1 fruit fly cellular context compared by ENCODE assay signal in the genomic region with DNA sequence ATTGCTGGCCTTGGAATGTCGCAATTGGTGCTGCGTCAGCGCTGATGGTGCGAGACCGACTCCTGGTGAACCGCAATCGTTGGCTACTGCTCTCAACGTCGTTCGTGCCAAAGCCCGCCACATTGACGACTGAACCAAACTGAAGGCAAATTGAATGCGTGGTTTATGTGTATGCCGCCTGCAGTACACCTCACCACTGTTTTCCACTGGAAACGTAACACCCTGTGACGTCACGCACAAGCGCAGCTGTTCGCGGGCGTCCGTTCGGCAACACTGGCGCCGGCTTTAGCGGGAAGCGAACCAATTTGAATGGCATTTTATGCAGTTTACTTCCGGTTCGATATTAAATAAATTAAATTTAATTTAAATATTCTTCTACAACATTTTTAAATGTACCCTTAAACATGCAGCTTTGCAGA.
TF ChIP-seq lines count a peak whose summit lies in the region.

Gene Cmpk (minus strand): TSS at position 225 of the 419 bp plus-strand sequence.

TF ChIP-seq in whole organism, embryonic, 481 proteins besides CTCF, POLR2A, EP300 and RAD21 (continued from another document and continues in another):
- TF ChIP-seq nerfin-2 (GFP tag; IDR thresholded peaks at IDR 0.05; lab: Robert Waterston, UW; ENCODE audit: partially characterized antibody) (no peak), CG3163 (GFP tag; optimal IDR thresholded peaks at IDR 0.05; lab: Kevin White, UChicago) (no peak), bigmax (GFP tag; optimal IDR thresholded peaks at IDR 0.05; lab: Kevin White, UChicago) (peak; percentile 62), CG5245 (GFP tag; optimal IDR thresholded peaks at IDR 0.05; lab: Kevin White, UChicago) (peak; percentile 1), Hey (tag; optimal IDR thresholded peaks at IDR 0.05; lab: Kevin White, UChicago) (no peak), odd (GFP tag; optimal IDR thresholded peaks at IDR 0.05; lab: Kevin White, UChicago) (peak; percentile 81), pzg (GFP tag; optimal IDR thresholded peaks at IDR 0.05; lab: Kevin White, UChicago) (peak; percentile 74), gsb (GFP tag; IDR thresholded peaks at IDR 0.05; lab: Robert Waterston, UW) (no peak), MTF-1 (GFP tag; optimal IDR thresholded peaks at IDR 0.05; lab: Kevin White, UChicago; ENCODE audit: borderline replicate concordance) (peak; percentile 86), CG16863 (GFP tag; optimal IDR thresholded peaks at IDR 0.05; lab: Kevin White, UChicago) (peak; percentile 33), CG17361 (GFP tag; IDR thresholded peaks at IDR 0.05; lab: Robert Waterston, UW) (peak; percentile 56; the same call in 1 of the 3 replicates), crc (GFP tag; optimal IDR thresholded peaks at IDR 0.05; lab: Kevin White, UChicago) (peak; percentile 24), Sox100B (GFP tag; optimal IDR thresholded peaks at IDR 0.05; lab: Kevin White, UChicago) (peak; percentile 69), CG12104 (GFP tag; optimal IDR thresholded peaks at IDR 0.05; lab: Kevin White, UChicago) (peak; percentile 44), kah (GFP tag; optimal IDR thresholded peaks at IDR 0.05; lab: Kevin White, UChicago) (peak; percentile 54), E2f1 (GFP tag; IDR thresholded peaks at IDR 0.05; lab: Robert Waterston, UW) (peak; percentile 70), ems (GFP tag; optimal IDR thresholded peaks at IDR 0.05; lab: Kevin White, UChicago) (peak; percentile 16), ERR (GFP tag; optimal IDR thresholded peaks at IDR 0.05; lab: Kevin White, UChicago) (no peak), CG1024 (GFP tag; IDR thresholded peaks at IDR 0.05; lab: Robert Waterston, UW) (peak; percentile 47), CG31365 (tag; optimal IDR thresholded peaks at IDR 0.05; lab: Kevin White, UChicago) (no peak), Ravus (GFP tag; IDR thresholded peaks at IDR 0.05; lab: Robert Waterston, UW) (no peak), trh (GFP tag; optimal IDR thresholded peaks at IDR 0.05; lab: Kevin White, UChicago) (no peak), CG4707 (GFP tag; optimal IDR thresholded peaks at IDR 0.05; lab: Kevin White, UChicago) (peak; percentile 79), Camta (GFP tag; optimal IDR thresholded peaks at IDR 0.05; lab: Kevin White, UChicago) (no peak), Hr39 (optimal IDR thresholded peaks at IDR 0.05; lab: Kevin White, UChicago) (no peak), BtbVII (GFP tag; optimal IDR thresholded peaks at IDR 0.05; lab: Kevin White, UChicago) (peak; percentile 77), CG14441 (GFP tag; IDR thresholded peaks at IDR 0.05; lab: Robert Waterston, UW) (no peak), D19B (GFP tag; optimal IDR thresholded peaks at IDR 0.05; lab: Kevin White, UChicago) (peak; percentile 21), ase (GFP tag; IDR thresholded peaks at IDR 0.05; lab: Robert Waterston, UW) (peak; percentile 43; the same call in 2 of the 3 replicates), gcm2 (GFP tag; optimal IDR thresholded peaks at IDR 0.05; lab: Kevin White, UChicago) (peak; percentile 3), TFAM (GFP tag; optimal IDR thresholded peaks at IDR 0.05; lab: Kevin White, UChicago) (peak; percentile 28), CG6175 (GFP tag; IDR thresholded peaks at IDR 0.05; lab: Robert Waterston, UW) (no peak), Dfd (GFP tag; optimal IDR thresholded peaks at IDR 0.05; lab: Kevin White, UChicago) (no peak), zfh2 (GFP tag; optimal IDR thresholded peaks at IDR 0.05; lab: Kevin White, UChicago) (peak; percentile 68), CG9727 (GFP tag; optimal IDR thresholded peaks at IDR 0.05; lab: Kevin White, UChicago) (peak; percentile 75), HHEX (GFP tag; optimal IDR thresholded peaks at IDR 0.05; lab: Kevin White, UChicago) (peak; percentile 54), D (optimal IDR thresholded peaks at IDR 0.05; lab: Kevin White, UChicago) (no peak), D (GFP tag; optimal IDR thresholded peaks at IDR 0.05; lab: Kevin White, UChicago) (peak; percentile 51), esg (GFP tag; conservative IDR thresholded peaks at IDR 0.05; lab: Robert Waterston, UW) (no peak), ftz-f1 (GFP tag; optimal IDR thresholded peaks at IDR 0.05; lab: Kevin White, UChicago) (peak; percentile 95), CG11456 (GFP tag; IDR thresholded peaks at IDR 0.05; lab: Robert Waterston, UW) (peak; percentile 78), Doc2 (GFP tag; IDR thresholded peaks at IDR 0.05; lab: Robert Waterston, UW) (no peak), Nf-YC (tag; optimal IDR thresholded peaks at IDR 0.05; lab: Kevin White, UChicago) (peak; percentile 57), CG10209 (GFP tag; optimal IDR thresholded peaks at IDR 0.05; lab: Kevin White, UChicago) (peak; percentile 75), CG17912 (GFP tag; optimal IDR thresholded peaks at IDR 0.05; lab: Kevin White, UChicago) (peak; percentile 89), exex (tag; optimal IDR thresholded peaks at IDR 0.05; lab: Kevin White, UChicago) (peak; percentile 37), lilli (GFP tag; optimal IDR thresholded peaks at IDR 0.05; lab: Kevin White, UChicago) (peak; percentile 48), ind (GFP tag; optimal IDR thresholded peaks at IDR 0.05; lab: Kevin White, UChicago) (peak; percentile 47), Lpt (GFP tag; optimal IDR thresholded peaks at IDR 0.05; lab: Kevin White, UChicago) (no peak), lmd (GFP tag; IDR thresholded peaks at IDR 0.05; lab: Robert Waterston, UW) (peak; percentile 37; the same call in 1 of the 2 replicates), zf30C (GFP tag; optimal IDR thresholded peaks at IDR 0.05; lab: Kevin White, UChicago) (no peak), mld (GFP tag; IDR thresholded peaks at IDR 0.05; lab: Robert Waterston, UW; ENCODE audit: partially characterized antibody) (no peak), Nf-YA (GFP tag; IDR thresholded peaks at IDR 0.05; lab: Robert Waterston, UW) (no peak), tio (GFP tag; optimal IDR thresholded peaks at IDR 0.05; lab: Kevin White, UChicago) (no peak), ttk (GFP tag; IDR thresholded peaks at IDR 0.05; lab: Robert Waterston, UW) (no peak), pnt (GFP tag; optimal IDR thresholded peaks at IDR 0.05; lab: Kevin White, UChicago) (no peak), CG3065 (GFP tag; optimal IDR thresholded peaks at IDR 0.05; lab: Kevin White, UChicago) (no peak), tup (GFP tag; optimal IDR thresholded peaks at IDR 0.05; lab: Kevin White, UChicago) (peak; percentile 46), br (optimal IDR thresholded peaks at IDR 0.05; lab: Kevin White, UChicago) (no peak), shn (GFP tag; optimal IDR thresholded peaks at IDR 0.05; lab: Kevin White, UChicago) (peak; percentile 32), Gsc (GFP tag; IDR thresholded peaks at IDR 0.05; lab: Robert Waterston, UW) (no peak), CG4328 (GFP tag; optimal IDR thresholded peaks at IDR 0.05; lab: Kevin White, UChicago) (peak; percentile 80), sens-2 (GFP tag; IDR thresholded peaks at IDR 0.05; lab: Robert Waterston, UW) (no peak), btn (GFP tag; optimal IDR thresholded peaks at IDR 0.05; lab: Kevin White, UChicago) (no peak), CG8944 (GFP tag; optimal IDR thresholded peaks at IDR 0.05; lab: Kevin White, UChicago) (peak; percentile 40), fd96Cb (tag; optimal IDR thresholded peaks at IDR 0.05; lab: Kevin White, UChicago) (no peak), maf-S (GFP tag; optimal IDR thresholded peaks at IDR 0.05; lab: Kevin White, UChicago) (peak; percentile 26), Six4 (GFP tag; optimal IDR thresholded peaks at IDR 0.05; lab: Kevin White, UChicago) (peak; percentile 60), CG8924 (tag; optimal IDR thresholded peaks at IDR 0.05; lab: Kevin White, UChicago) (peak; percentile 43), Asciz (GFP tag; optimal IDR thresholded peaks at IDR 0.05; lab: Kevin White, UChicago) (peak; percentile 68), ara (GFP tag; IDR thresholded peaks at IDR 0.05; lab: Robert Waterston, UW) (peak; percentile 41; the same call in 1 of the 2 replicates), insv (GFP tag; optimal IDR thresholded peaks at IDR 0.05; lab: Kevin White, UChicago) (peak in 1 of 2 experiments; percentile 58), tna (GFP tag; IDR thresholded peaks at IDR 0.05; lab: Robert Waterston, UW; ENCODE audit: partially characterized antibody) (0 out of 2 replicates have a peak, but pooled peaks have one; percentile 28), CG17328 (GFP tag; IDR thresholded peaks at IDR 0.05; lab: Robert Waterston, UW) (peak; percentile 65), run (tag; optimal IDR thresholded peaks at IDR 0.05; lab: Kevin White, UChicago) (no peak), Aef1 (GFP tag; IDR thresholded peaks at IDR 0.05; lab: Robert Waterston, UW) (peak; percentile 12; the same call in 1 of the 3 replicates), CG4424 (GFP tag; optimal IDR thresholded peaks at IDR 0.05; lab: Kevin White, UChicago) (peak; percentile 61), hth (optimal IDR thresholded peaks at IDR 0.05; lab: Kevin White, UChicago) (no peak), Sox102F (GFP tag; optimal IDR thresholded peaks at IDR 0.05; lab: Kevin White, UChicago) (no peak), CG2875 (GFP tag; optimal IDR thresholded peaks at IDR 0.05; lab: Kevin White, UChicago) (peak; percentile 74), tin (GFP tag; optimal IDR thresholded peaks at IDR 0.05; lab: Kevin White, UChicago) (peak; percentile 53), Nf-YB (GFP tag; optimal IDR thresholded peaks at IDR 0.05; lab: Kevin White, UChicago) (peak; percentile 62), CG13624 (GFP tag; optimal IDR thresholded peaks at IDR 0.05; lab: Kevin White, UChicago) (peak; percentile 39), CG43689 (GFP tag; IDR thresholded peaks at IDR 0.05; lab: Robert Waterston, UW) (no peak), Atf6 (GFP tag; IDR thresholded peaks at IDR 0.05; lab: Robert Waterston, UW) (no peak), wek (GFP tag; optimal IDR thresholded peaks at IDR 0.05; lab: Kevin White, UChicago) (peak; percentile 68), Ptx1 (GFP tag; IDR thresholded peaks at IDR 0.05; lab: Robert Waterston, UW) (0 out of 2 replicates have a peak, but pooled peaks have one; percentile 34), Drgx (GFP tag; IDR thresholded peaks at IDR 0.05; lab: Robert Waterston, UW) (no peak), Xbp1 (GFP tag; optimal IDR thresholded peaks at IDR 0.05; lab: Kevin White, UChicago) (peak; percentile 71), bab2 (GFP tag; optimal IDR thresholded peaks at IDR 0.05; lab: Kevin White, UChicago) (peak; percentile 12), CG2199 (GFP tag; IDR thresholded peaks at IDR 0.05; lab: Robert Waterston, UW) (no peak), CG8281 (tag; optimal IDR thresholded peaks at IDR 0.05; lab: Kevin White, UChicago) (peak; percentile 14), eve (GFP tag; optimal IDR thresholded peaks at IDR 0.05; lab: Kevin White, UChicago) (no peak), HmgZ (tag; optimal IDR thresholded peaks at IDR 0.05; lab: Kevin White, UChicago) (peak; percentile 76), Opbp (GFP tag; IDR thresholded peaks at IDR 0.05; lab: Robert Waterston, UW; ENCODE audit: partially characterized antibody) (0 out of 3 replicates have a peak, but pooled peaks have one; percentile 33), dmrt11E (tag; optimal IDR thresholded peaks at IDR 0.05; lab: Kevin White, UChicago) (peak; percentile 47), yki (optimal IDR thresholded peaks at IDR 0.05; lab: Kevin White, UChicago) (no peak), wor (GFP tag; IDR thresholded peaks at IDR 0.05; lab: Robert Waterston, UW) (no peak), ATbp (GFP tag; optimal IDR thresholded peaks at IDR 0.05; lab: Kevin White, UChicago) (peak; percentile 76), ato (GFP tag; IDR thresholded peaks at IDR 0.05; lab: Robert Waterston, UW; ENCODE audit: partially characterized antibody) (peak; percentile 33; the same call in 1 of the 2 replicates), CG9876 (GFP tag; optimal IDR thresholded peaks at IDR 0.05; lab: Kevin White, UChicago) (peak; percentile 3), CkIIα-i1 (GFP tag; IDR thresholded peaks at IDR 0.05; lab: Robert Waterston, UW) (no peak), CG4820 (GFP tag; optimal IDR thresholded peaks at IDR 0.05; lab: Kevin White, UChicago) (peak; percentile 34), CG11093 (GFP tag; IDR thresholded peaks at IDR 0.05; lab: Robert Waterston, UW) (no peak), CG6683 (GFP tag; optimal IDR thresholded peaks at IDR 0.05; lab: Kevin White, UChicago) (peak; percentile 68), CG3407 (GFP tag; optimal IDR thresholded peaks at IDR 0.05; lab: Kevin White, UChicago) (peak; percentile 63), CG11695 (GFP tag; IDR thresholded peaks at IDR 0.05; lab: Robert Waterston, UW) (0 out of 3 replicates have a peak, but pooled peaks have one; percentile 16), CG10979 (tag; optimal IDR thresholded peaks at IDR 0.05; lab: Kevin White, UChicago) (peak; percentile 60), B-H1 (GFP tag; IDR thresholded peaks at IDR 0.05; lab: Robert Waterston, UW) (no peak; the same call in 2 of the 3 replicates), tgo (GFP tag; IDR thresholded peaks at IDR 0.05; lab: Robert Waterston, UW) (no peak; the same call in 2 of the 3 replicates), fd102C (GFP tag; optimal IDR thresholded peaks at IDR 0.05; lab: Kevin White, UChicago) (peak; percentile 53), CG15073 (GFP tag; optimal IDR thresholded peaks at IDR 0.05; lab: Kevin White, UChicago) (no peak), Dek (tag; optimal IDR thresholded peaks at IDR 0.05; lab: Kevin White, UChicago) (peak; percentile 44), CG34422 (GFP tag; IDR thresholded peaks at IDR 0.05; lab: Robert Waterston, UW) (peak; percentile 87; the same call in 2 of the 3 replicates), Hsf (GFP tag; optimal IDR thresholded peaks at IDR 0.05; lab: Kevin White, UChicago) (peak; percentile 54), CG1792 (GFP tag; optimal IDR thresholded peaks at IDR 0.05; lab: Kevin White, UChicago) (no peak), dmrt99B (tag; optimal IDR thresholded peaks at IDR 0.05; lab: Kevin White, UChicago) (peak; percentile 63), croc (GFP tag; conservative IDR thresholded peaks at IDR 0.05; lab: Robert Waterston, UW) (no peak), CG3995 (GFP tag; optimal IDR thresholded peaks at IDR 0.05; lab: Kevin White, UChicago) (peak; percentile 37), CG4854 (GFP tag; optimal IDR thresholded peaks at IDR 0.05; lab: Kevin White, UChicago) (peak; percentile 16), kni (GFP tag; optimal IDR thresholded peaks at IDR 0.05; lab: Kevin White, UChicago) (peak; percentile 83), Med (GFP tag; lab: Kevin White, UChicago) (peak; percentile 96), Usf (GFP tag; optimal IDR thresholded peaks at IDR 0.05; lab: Kevin White, UChicago) (peak; percentile 34), CG6813 (GFP tag; optimal IDR thresholded peaks at IDR 0.05; lab: Kevin White, UChicago) (peak; percentile 82), Trl (optimal IDR thresholded peaks at IDR 0.05; lab: Kevin White, UChicago) (no peak), Trl (GFP tag; optimal IDR thresholded peaks at IDR 0.05; lab: Kevin White, UChicago) (peak; percentile 27)
